Fruit fly (Drosophila melanogaster) whole organism, embryonic: ENCODE measurements around the gene CG10747.

Experiments
- Antp ChIP-seq: fragments of 200-800 bp; sonication (Bioruptor generic); optimal IDR thresholded peaks from 3 replicates; lab custom pipeline; 2016; ENCODE audit warnings: missing biosample characterization, missing genetic modification characterization
- Asciz ChIP-seq: fragments of 200-800 bp; sonication (Bioruptor generic); optimal IDR thresholded peaks from 2 replicates; lab custom pipeline; 2017; ENCODE audit warnings: missing biosample characterization, mild to moderate bottlenecking, missing genetic modification characterization, missing genetic modification reagents
- B-H1 ChIP-seq: fragments of 200-800 bp; sonication (Bioruptor generic); IDR thresholded peaks from 3 replicates; pipeline ENCODE4 v1.3.6; 2022; ENCODE audit warnings: missing biosample characterization, missing genetic modification characterization
- Bteb2 ChIP-seq: fragments of 200-800 bp; sonication (Bioruptor generic); optimal IDR thresholded peaks from 2 replicates; lab custom pipeline; 2016; ENCODE audit warnings: missing biosample characterization, missing genetic modification characterization
- CG10462 ChIP-seq: fragments of 200-800 bp; sonication (Bioruptor generic); optimal IDR thresholded peaks from 2 replicates; lab custom pipeline; 2016; ENCODE audit warnings: missing biosample characterization, missing genetic modification characterization
- CG11247 ChIP-seq: fragments of 200-800 bp; sonication (Bioruptor generic); IDR thresholded peaks from 2 replicates; pipeline ENCODE4 v1.3.6; 2022; ENCODE audit warnings: missing biosample characterization, missing genetic modification characterization
- CG13287 ChIP-seq: fragments of 200-800 bp; sonication (Bioruptor generic); IDR thresholded peaks from 2 replicates; pipeline ENCODE4 v1.3.6; 2022; ENCODE audit warnings: missing biosample characterization, missing genetic modification characterization; ENCODE audit not compliant: partially characterized antibody
- CG1603 ChIP-seq: fragments of 200-800 bp; sonication (Bioruptor generic); optimal IDR thresholded peaks from 2 replicates; lab custom pipeline; 2019; ENCODE audit warnings: missing biosample characterization, mild to moderate bottlenecking, missing genetic modification characterization, moderate library complexity
- CG17359 ChIP-seq: fragments of 200-800 bp; sonication (Bioruptor generic); optimal IDR thresholded peaks from 3 replicates; lab custom pipeline; 2018; ENCODE audit warnings: missing biosample characterization, mild to moderate bottlenecking, missing genetic modification characterization, moderate library complexity
- CG17568 ChIP-seq: fragments of 200-800 bp; sonication (Bioruptor generic); optimal IDR thresholded peaks from 2 replicates; lab custom pipeline; 2018; ENCODE audit warnings: missing biosample characterization, mild to moderate bottlenecking, missing genetic modification characterization, moderate library complexity
- CG18262 ChIP-seq: fragments of 200-800 bp; optimal IDR thresholded peaks from 3 replicates; lab custom pipeline; 2019; ENCODE audit warnings: missing biosample characterization, mild to moderate bottlenecking, missing genetic modification characterization, moderate library complexity
- CG2199 ChIP-seq: fragments of 200-800 bp; sonication (Bioruptor generic); IDR thresholded peaks from 3 replicates; pipeline ENCODE4 v1.3.6; 2022; ENCODE audit warnings: missing biosample characterization, missing genetic modification characterization
- CG2712 ChIP-seq: fragments of 200-800 bp; optimal IDR thresholded peaks from 3 replicates; lab custom pipeline; 2019; ENCODE audit warnings: missing biosample characterization, mild to moderate bottlenecking, missing genetic modification characterization, moderate library complexity
- CG31365 ChIP-seq: fragments of 200-800 bp; sonication (Bioruptor generic); optimal IDR thresholded peaks from 2 replicates; lab custom pipeline; 2018; ENCODE audit warnings: missing biosample characterization, mild to moderate bottlenecking, missing genetic modification characterization
- CG33557 ChIP-seq: fragments of 200-800 bp; sonication (Bioruptor generic); optimal IDR thresholded peaks from 2 replicates; lab custom pipeline; 2019; ENCODE audit warnings: missing biosample characterization, mild to moderate bottlenecking, missing genetic modification characterization, moderate library complexity
- CG3847 ChIP-seq: fragments of 200-800 bp; sonication (Bioruptor generic); IDR thresholded peaks from 2 replicates; pipeline ENCODE4 v1.3.6; 2022; ENCODE audit warnings: missing biosample characterization, missing genetic modification characterization
- CG3995 ChIP-seq: fragments of 200-800 bp; sonication (Bioruptor generic); optimal IDR thresholded peaks from 3 replicates; lab custom pipeline; 2016; ENCODE audit warnings: missing biosample characterization, missing genetic modification characterization
- CG43689 ChIP-seq: fragments of 200-800 bp; sonication (Bioruptor generic); IDR thresholded peaks from 2 replicates; pipeline ENCODE4 v1.3.6; 2022; ENCODE audit warnings: missing biosample characterization, missing genetic modification characterization
- CG4820 ChIP-seq: fragments of 200-800 bp; sonication (Bioruptor generic); optimal IDR thresholded peaks from 3 replicates; lab custom pipeline; 2016; ENCODE audit warnings: missing biosample characterization, missing genetic modification characterization
- CHES-1-like ChIP-seq: fragments of 200-800 bp; sonication (Bioruptor generic); optimal IDR thresholded peaks from 2 replicates; lab custom pipeline; 2016; ENCODE audit warnings: missing biosample characterization, missing genetic modification characterization
- Camta ChIP-seq: fragments of 200-800 bp; sonication (Bioruptor generic); optimal IDR thresholded peaks from 2 replicates; lab custom pipeline; 2016; ENCODE audit warnings: missing biosample characterization, missing genetic modification characterization
- CrebB ChIP-seq: fragments of 200-800 bp; sonication (Bioruptor generic); optimal IDR thresholded peaks from 3 replicates; lab custom pipeline; 2018; ENCODE audit warnings: missing biosample characterization, mild to moderate bottlenecking, missing genetic modification characterization
- Deaf1 ChIP-seq: fragments of 200-800 bp; optimal IDR thresholded peaks from 3 replicates; lab custom pipeline; 2019; ENCODE audit warnings: missing biosample characterization, mild to moderate bottlenecking, missing genetic modification characterization, moderate library complexity
- Gsc ChIP-seq: fragments of 200-800 bp; sonication (Bioruptor generic); IDR thresholded peaks from 2 replicates; pipeline ENCODE4 v1.3.6; 2022; ENCODE audit warnings: missing biosample characterization, missing genetic modification characterization
- HHEX ChIP-seq: fragments of 200-800 bp; sonication (Bioruptor generic); optimal IDR thresholded peaks from 3 replicates; lab custom pipeline; 2017; ENCODE audit warnings: missing biosample characterization, mild to moderate bottlenecking, missing genetic modification characterization, missing genetic modification reagents
- HLH4C ChIP-seq: fragments of 200-800 bp; sonication (Bioruptor generic); IDR thresholded peaks from 3 replicates; pipeline ENCODE4 v1.3.6; 2022; ENCODE audit warnings: missing biosample characterization, missing genetic modification characterization; ENCODE audit not compliant: partially characterized antibody
- Hr51 ChIP-seq, 2 experiments: fragments of 200-800 bp; sonication (Bioruptor generic); optimal IDR thresholded peaks; 2 replicates in 1 of 2; 3 replicates in 1 of 2; lab custom pipeline; 2016 to 2018; ENCODE audit warnings: missing biosample characterization in 2 of 2, missing genetic modification characterization in 2 of 2, mild to moderate bottlenecking in 1 of 2, moderate library complexity in 1 of 2
- MESR4 ChIP-seq: fragments of 200-800 bp; sonication (Bioruptor generic); optimal IDR thresholded peaks from 2 replicates; lab custom pipeline; 2018; ENCODE audit warnings: missing biosample characterization, mild to moderate bottlenecking, missing genetic modification characterization, moderate library complexity
- Neu2 ChIP-seq: fragments of 200-800 bp; sonication (Bioruptor generic); optimal IDR thresholded peaks from 3 replicates; lab custom pipeline; 2016; ENCODE audit warnings: missing biosample characterization, missing genetic modification characterization, borderline replicate concordance
- Opbp ChIP-seq: fragments of 200-800 bp; sonication (Bioruptor generic); IDR thresholded peaks from 3 replicates; pipeline ENCODE4 v1.3.6; 2022; ENCODE audit warnings: missing biosample characterization, missing genetic modification characterization; ENCODE audit not compliant: partially characterized antibody
- Rfx ChIP-seq: fragments of 200-800 bp; sonication (Bioruptor generic); IDR thresholded peaks from 2 replicates; pipeline ENCODE4 v1.3.6; 2022; ENCODE audit warnings: missing biosample characterization, missing genetic modification characterization
- Sin3A ChIP-seq: fragments of >200 bp; optimal IDR thresholded peaks from 2 replicates; lab custom pipeline; 2018
- aop ChIP-seq: fragments of 200-800 bp; sonication (Bioruptor generic); IDR thresholded peaks from 2 replicates; pipeline ENCODE4 v1.3.6; 2022; ENCODE audit warnings: missing biosample characterization, missing genetic modification characterization
- az2 ChIP-seq: fragments of 200-800 bp; sonication (Bioruptor generic); optimal IDR thresholded peaks from 3 replicates; lab custom pipeline; 2016; ENCODE audit warnings: missing biosample characterization, missing genetic modification characterization
- cad ChIP-seq: fragments of >200 bp; optimal IDR thresholded peaks from 2 replicates; lab custom pipeline; 2017; ENCODE audit warnings: missing biosample characterization, missing genetic modification characterization
- danr ChIP-seq: fragments of 200-800 bp; sonication (Bioruptor generic); IDR thresholded peaks from 2 replicates; pipeline ENCODE4 v1.3.6; 2022; ENCODE audit warnings: missing biosample characterization, missing genetic modification characterization
- gcm ChIP-seq: fragments of 200-800 bp; sonication (Bioruptor generic); optimal IDR thresholded peaks from 2 replicates; lab custom pipeline; 2019; ENCODE audit warnings: missing biosample characterization, mild to moderate bottlenecking, missing genetic modification characterization, moderate library complexity
- gsb-n ChIP-seq: fragments of 200-800 bp; sonication (Bioruptor generic); optimal IDR thresholded peaks from 3 replicates; lab custom pipeline; 2018; ENCODE audit warnings: missing biosample characterization, mild to moderate bottlenecking, missing genetic modification characterization
- gt ChIP-seq: fragments of 200-800 bp; sonication (Bioruptor generic); IDR thresholded peaks from 2 replicates; pipeline ENCODE4 v1.3.6; 2022; ENCODE audit warnings: missing biosample characterization, missing genetic modification characterization
- hbn ChIP-seq: fragments of 200-800 bp; sonication (Bioruptor generic); IDR thresholded peaks from 2 replicates; pipeline ENCODE4 v1.3.6; 2022; ENCODE audit warnings: missing biosample characterization, missing genetic modification characterization; ENCODE audit not compliant: partially characterized antibody
- knrl ChIP-seq: fragments of 200-800 bp; sonication (Bioruptor generic); IDR thresholded peaks from 3 replicates; pipeline ENCODE4 v1.3.6; 2022; ENCODE audit warnings: missing biosample characterization, missing genetic modification characterization; ENCODE audit not compliant: partially characterized antibody
- nom ChIP-seq: fragments of 200-800 bp; sonication (Bioruptor generic); optimal IDR thresholded peaks from 2 replicates; lab custom pipeline; 2017; ENCODE audit warnings: missing biosample characterization, missing genetic modification characterization, mild to moderate bottlenecking, moderate library complexity, missing genetic modification reagents
- ranshi ChIP-seq: fragments of 200-800 bp; sonication (Bioruptor generic); IDR thresholded peaks from 2 replicates; pipeline ENCODE4 v1.3.6; 2022; ENCODE audit warnings: missing biosample characterization, missing genetic modification characterization
- sens-2 ChIP-seq: fragments of 200-800 bp; sonication (Bioruptor generic); IDR thresholded peaks from 2 replicates; pipeline ENCODE4 v1.3.6; 2022; ENCODE audit warnings: missing biosample characterization, missing genetic modification characterization
- shn ChIP-seq: fragments of 200-800 bp; sonication (Bioruptor generic); optimal IDR thresholded peaks from 3 replicates; lab custom pipeline; 2016; ENCODE audit warnings: missing biosample characterization, missing genetic modification characterization
- tin ChIP-seq: fragments of 200-800 bp; sonication (Bioruptor generic); optimal IDR thresholded peaks from 3 replicates; lab custom pipeline; 2016; ENCODE audit warnings: missing biosample characterization, missing genetic modification characterization
- wek ChIP-seq: fragments of 200-800 bp; sonication (Bioruptor generic); optimal IDR thresholded peaks from 3 replicates; lab custom pipeline; 2018; ENCODE audit warnings: missing biosample characterization, mild to moderate bottlenecking, missing genetic modification characterization, moderate library complexity
- wor ChIP-seq: fragments of 200-800 bp; sonication (Bioruptor generic); IDR thresholded peaks from 2 replicates; pipeline ENCODE4 v1.3.6; 2022; ENCODE audit warnings: missing biosample characterization, missing genetic modification characterization

CG10747 gene

DNA sequence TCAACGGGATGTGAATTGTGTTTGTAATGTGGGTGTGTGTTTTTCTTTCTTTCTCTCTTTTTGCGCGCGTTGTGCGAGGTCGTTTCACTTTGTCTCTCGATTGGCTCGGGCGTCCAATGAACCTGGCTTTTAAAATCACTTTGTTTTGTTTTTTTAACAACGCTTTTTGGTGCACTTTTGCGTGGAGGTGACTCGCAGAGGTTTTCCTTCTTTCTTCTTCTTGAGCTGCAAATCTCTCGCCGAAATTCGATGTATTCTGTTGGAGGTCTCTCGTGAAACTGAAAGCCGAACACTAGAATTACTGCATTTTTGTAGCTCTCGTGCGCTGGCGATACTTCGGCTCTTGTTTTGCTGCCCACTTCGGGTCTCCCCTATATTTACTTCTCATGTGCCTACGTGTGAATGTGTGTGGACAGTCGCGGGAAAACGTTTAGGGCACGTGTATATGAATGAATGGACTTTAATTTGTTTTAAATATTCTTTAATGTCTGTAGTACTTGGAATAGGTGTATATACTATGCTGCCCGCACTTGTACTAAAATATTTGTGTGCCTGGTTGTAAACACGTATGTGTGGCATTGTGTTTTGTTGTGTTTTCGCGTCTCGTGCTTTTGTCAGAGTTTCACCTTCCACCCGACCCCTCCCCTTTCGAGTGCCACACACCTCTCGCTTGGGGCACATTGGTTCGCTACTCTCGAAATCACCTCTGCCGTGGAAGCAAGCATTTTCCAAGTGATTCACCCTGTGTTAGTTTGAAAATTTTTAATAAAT is 6.2 kb downstream of the CG10747 start, which contains the start of gene fok (continued):
- TF ChIP-seq Camta (GFP tag; lab: Kevin White, UChicago) = peak; percentile 93
- TF ChIP-seq CG4820 (GFP tag; lab: Kevin White, UChicago) = peak; percentile 93
- no peak; the same call in 2 of the 3 replicates for TF ChIP-seq HLH4C (GFP tag; lab: Robert Waterston, UW)
- TF ChIP-seq wek (GFP tag; lab: Kevin White, UChicago) = peak; percentile 83
- TF ChIP-seq gt (GFP tag; lab: Robert Waterston, UW) = peak; percentile 74
- TF ChIP-seq tin (GFP tag; lab: Kevin White, UChicago) = peak; percentile 93
- peak; percentile 95 for TF ChIP-seq Bteb2 (GFP tag; lab: Kevin White, UChicago)
- TF ChIP-seq az2 = peak; percentile 95
- no peak for TF ChIP-seq Sin3A
- TF ChIP-seq gsb-n (tag; lab: Kevin White, UChicago) = peak; percentile 96
- peak; percentile 96 for TF ChIP-seq Asciz (GFP tag; lab: Kevin White, UChicago)
- TF ChIP-seq danr (GFP tag; lab: Robert Waterston, UW) = peak; percentile 89
- peak; percentile 93 for TF ChIP-seq Antp (GFP tag; lab: Kevin White, UChicago)
- peak; percentile 26; the same call in 1 of the 2 replicates for TF ChIP-seq CG13287 (GFP tag; lab: Robert Waterston, UW)
- TF ChIP-seq Opbp (GFP tag; lab: Robert Waterston, UW) = 0 out of 3 replicates have a peak, but pooled peaks have one; percentile 28
- TF ChIP-seq Neu2 = peak; percentile 82
- TF ChIP-seq CG33557 = peak; percentile 96
- TF ChIP-seq CG3995 (GFP tag; lab: Kevin White, UChicago) = peak; percentile 68
- peak; percentile 98 for TF ChIP-seq CG18262
- TF ChIP-seq gcm (GFP tag; lab: Kevin White, UChicago) = peak; percentile 98
- TF ChIP-seq CG43689 = peak; percentile 86
- peak; percentile 97 for TF ChIP-seq CG2712 (tag; lab: Kevin White, UChicago)
- TF ChIP-seq CG10462 (GFP tag; lab: Kevin White, UChicago) = peak; percentile 81
- TF ChIP-seq MESR4 = peak; percentile 56
- TF ChIP-seq HHEX (GFP tag; lab: Kevin White, UChicago) = peak; percentile 97
- peak; percentile 96 for TF ChIP-seq CHES-1-like (GFP tag; lab: Kevin White, UChicago)
- TF ChIP-seq sens-2 (GFP tag; lab: Robert Waterston, UW) = peak; percentile 77
- peak; percentile 83 for TF ChIP-seq CG31365 (tag; lab: Kevin White, UChicago)
- TF ChIP-seq wor = peak; percentile 91
- TF ChIP-seq CG2199 = peak; percentile 82; the same call in 2 of the 3 replicates
- peak; percentile 33; the same call in 1 of the 3 replicates for TF ChIP-seq knrl
- TF ChIP-seq ranshi = peak; percentile 94
- TF ChIP-seq shn (GFP tag; lab: Kevin White, UChicago) = peak; percentile 93
- TF ChIP-seq CG17568 = peak; percentile 94
- peak; percentile 98 for TF ChIP-seq CG11247 (GFP tag; lab: Robert Waterston, UW)
- peak; percentile 97 for TF ChIP-seq Rfx (GFP tag; lab: Robert Waterston, UW)
- TF ChIP-seq CG1603 (tag; lab: Kevin White, UChicago) = peak; percentile 83
- peak; percentile 96 for TF ChIP-seq nom (GFP tag; lab: Kevin White, UChicago)
- no peak; the same call in 1 of the 2 replicates for TF ChIP-seq Gsc (GFP tag; lab: Robert Waterston, UW)
- peak; percentile 95 for TF ChIP-seq CG3847 (GFP tag; lab: Robert Waterston, UW)
- peak; percentile 92 for TF ChIP-seq B-H1 (GFP tag; lab: Robert Waterston, UW)
- TF ChIP-seq Hr51 (GFP tag; optimal IDR thresholded peaks at IDR 0.05; lab: Kevin White, UChicago) = peak; percentile 94 to 97
- no peak for TF ChIP-seq cad (GFP tag; lab: Kevin White, UChicago)
- TF ChIP-seq aop (GFP tag; lab: Robert Waterston, UW) = peak; percentile 74
- TF ChIP-seq CG17359 (tag; lab: Kevin White, UChicago) = peak; percentile 96
- TF ChIP-seq Deaf1 (tag; lab: Kevin White, UChicago) = peak; percentile 100
- TF ChIP-seq hbn (GFP tag; lab: Robert Waterston, UW) = no peak
- peak; percentile 96 for TF ChIP-seq CrebB
